Fruit fly (Drosophila melanogaster) whole organism, pupa: ENCODE results near the gene P58IPK.

Experiments used
- CG10348 ChIP-seq: fragments of 200-800 bp; sonication (Bioruptor generic); IDR thresholded peaks from 2 replicates; pipeline ENCODE4 v1.3.6; 2022; ENCODE audit warnings: missing biosample characterization, missing genetic modification characterization
- CG12605 ChIP-seq: fragments of 200-800 bp; sonication (Bioruptor generic); IDR thresholded peaks from 2 replicates; pipeline ENCODE4 v1.3.6; 2022; ENCODE audit warnings: missing biosample characterization, missing genetic modification characterization
- CG15710 ChIP-seq: fragments of 200-800 bp; sonication (Bioruptor generic); optimal IDR thresholded peaks from 2 replicates; lab custom pipeline; 2018; ENCODE audit warnings: missing biosample characterization, mild to moderate bottlenecking, missing genetic modification characterization, moderate library complexity
- CG17806 ChIP-seq: fragments of 200-800 bp; sonication (Bioruptor generic); optimal IDR thresholded peaks from 2 replicates; lab custom pipeline; 2018; ENCODE audit warnings: missing biosample characterization, mild to moderate bottlenecking, missing genetic modification characterization, moderate library complexity
- CG32121 ChIP-seq: fragments of 200-800 bp; sonication (Bioruptor generic); IDR thresholded peaks from 2 replicates; pipeline ENCODE4 v1.3.6; 2022; ENCODE audit warnings: missing biosample characterization, missing genetic modification characterization
- CG34367 ChIP-seq: fragments of 200-800 bp; sonication (Bioruptor generic); optimal IDR thresholded peaks from 2 replicates; lab custom pipeline; 2018; ENCODE audit warnings: missing biosample characterization, mild to moderate bottlenecking, missing genetic modification characterization
- CG8301 ChIP-seq: fragments of 200-800 bp; sonication (Bioruptor generic); optimal IDR thresholded peaks from 2 replicates; lab custom pipeline; 2018; ENCODE audit warnings: missing biosample characterization, mild to moderate bottlenecking, missing genetic modification characterization
- CG9948 ChIP-seq: fragments of 200-800 bp; sonication (Bioruptor generic); optimal IDR thresholded peaks from 2 replicates; lab custom pipeline; 2018; ENCODE audit warnings: missing biosample characterization, mild to moderate bottlenecking, missing genetic modification characterization, moderate library complexity
- EcR ChIP-seq: fragments of 200-800 bp; sonication (Bioruptor generic); optimal IDR thresholded peaks from 3 replicates; lab custom pipeline; 2019; ENCODE audit warnings: missing biosample characterization, missing genetic modification characterization, mild to moderate bottlenecking, moderate library complexity, missing genetic modification reagents
- Ets98B ChIP-seq: fragments of 200-800 bp; sonication (Bioruptor generic); IDR thresholded peaks from 2 replicates; pipeline ENCODE4 v1.3.6; 2022; ENCODE audit warnings: missing biosample characterization, missing genetic modification characterization
- Pif1A ChIP-seq: fragments of 200-800 bp; sonication (Bioruptor generic); optimal IDR thresholded peaks from 3 replicates; lab custom pipeline; 2016; ENCODE audit warnings: missing biosample characterization, missing genetic modification characterization
- Pif1B ChIP-seq: fragments of 200-800 bp; sonication (Bioruptor generic); optimal IDR thresholded peaks from 3 replicates; lab custom pipeline; 2016; ENCODE audit warnings: missing biosample characterization, missing genetic modification characterization
- fd96Ca ChIP-seq: fragments of 200-800 bp; sonication (Bioruptor generic); IDR thresholded peaks from 3 replicates; pipeline ENCODE4 v1.3.6; 2022; ENCODE audit warnings: missing biosample characterization, missing genetic modification characterization
- rn ChIP-seq: fragments of 200-800 bp; sonication (Bioruptor generic); IDR thresholded peaks from 2 replicates; pipeline ENCODE4 v1.3.6; 2022; ENCODE audit warnings: missing biosample characterization, missing genetic modification characterization

DNA sequence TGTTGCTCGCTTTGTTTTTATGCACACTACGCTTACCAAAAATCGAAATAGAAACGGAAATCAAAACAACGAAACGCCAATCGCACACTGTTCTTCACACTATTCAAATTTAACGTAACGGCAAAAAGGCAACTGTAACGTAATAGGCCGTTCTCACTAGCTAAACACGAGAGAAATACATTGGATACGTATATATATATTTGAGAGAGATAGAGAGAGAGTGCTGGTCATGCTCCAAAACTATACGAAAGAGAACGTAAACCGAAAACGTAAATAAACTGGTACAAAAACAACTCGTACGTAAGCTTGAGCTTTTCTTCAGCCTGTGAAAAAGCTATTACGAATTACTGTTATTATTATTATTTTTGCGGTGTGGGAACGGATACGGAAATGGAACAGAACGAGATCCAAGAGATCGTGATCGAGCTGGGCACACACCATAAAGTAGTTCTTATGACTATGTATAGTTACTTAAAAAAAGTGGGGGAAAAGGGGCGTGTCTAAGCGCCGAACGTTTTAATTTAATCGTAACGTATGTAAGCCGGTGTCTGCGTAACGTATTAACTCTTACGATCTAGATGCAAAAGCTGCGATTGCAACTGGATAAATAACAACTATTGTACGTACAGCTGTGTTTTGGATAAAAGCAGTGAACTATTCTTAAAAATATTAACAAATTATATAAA lies 43.1 kb upstream of the P58IPK start:
- TF ChIP-seq Pif1B (GFP tag; lab: Kevin White, UChicago) (no peak), CG8301 (tag; lab: Kevin White, UChicago) (no peak), CG12605 (GFP tag; lab: Robert Waterston, UW) (no peak), CG17806 (tag; lab: Kevin White, UChicago) (no peak), CG34367 (tag; lab: Kevin White, UChicago) (no peak), EcR (GFP tag; lab: Kevin White, UChicago) (no peak), CG10348 (GFP tag; lab: Robert Waterston, UW) (no peak), CG32121 (no peak), rn (GFP tag; lab: Robert Waterston, UW) (no peak), Pif1A (GFP tag; lab: Kevin White, UChicago) (no peak), CG15710 (tag; lab: Kevin White, UChicago) (no peak), CG9948 (tag; lab: Kevin White, UChicago) (no peak), Ets98B (GFP tag; lab: Robert Waterston, UW) (no peak), fd96Ca (GFP tag; lab: Robert Waterston, UW) (no peak)
